Worm (Caenorhabditis elegans): ENCODE data around the gene cyn-8.

ce11 chrX:8950507-8951028 lies 39.5 kb downstream of the cyn-8 start, which contains the start of gene trk-1:
- TF ChIP-seq nhr-237 (tag; optimal IDR thresholded peaks at IDR 0.05), result no peak
- no peak for TF ChIP-seq ceh-82 (tag; optimal IDR thresholded peaks at IDR 0.05)

All from whole organism, L3 larva.